Fruit fly (Drosophila melanogaster): ENCODE results near the gene mRpL1.

DNA sequence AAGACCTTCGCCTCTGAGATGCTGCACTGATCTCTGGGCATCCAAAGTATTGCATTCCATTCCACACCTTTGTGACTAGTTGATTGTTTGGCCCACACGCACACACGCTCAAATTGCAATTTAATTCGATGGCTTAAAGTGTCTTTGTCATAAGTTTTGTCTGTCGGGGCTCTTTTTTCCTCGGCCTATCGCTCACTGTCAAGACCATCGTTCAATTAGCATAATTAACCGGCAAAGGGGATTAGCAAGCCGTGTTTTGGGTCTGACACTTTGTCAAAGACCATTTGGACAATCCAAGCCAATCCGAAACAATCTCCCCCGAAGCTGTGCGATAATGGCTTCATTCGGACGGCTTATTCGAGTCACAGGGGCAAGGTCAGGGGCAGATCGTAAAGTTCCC, 46.9 kb upstream of the mRpL1 start:
- no peak for TF ChIP-seq usp (GFP tag; optimal IDR thresholded peaks at IDR 0.05)
- TF ChIP-seq Dfd (GFP tag; optimal IDR thresholded peaks at IDR 0.05) = no peak
- no peak for TF ChIP-seq CrebA (GFP tag; optimal IDR thresholded peaks at IDR 0.05; ENCODE audit: borderline replicate concordance)
- TF ChIP-seq psq (GFP tag; optimal IDR thresholded peaks at IDR 0.05) = no peak
- no peak for TF ChIP-seq brk (GFP tag; optimal IDR thresholded peaks at IDR 0.05)
- no peak for TF ChIP-seq Jra (GFP tag; optimal IDR thresholded peaks at IDR 0.05)
- TF ChIP-seq Sp1 (GFP tag; optimal IDR thresholded peaks at IDR 0.05) = no peak
- TF ChIP-seq sv (GFP tag; optimal IDR thresholded peaks at IDR 0.05) = no peak
